Worm (Caenorhabditis elegans): Measurements from ENCODE around the gene parg-1.

parg-1 gene

DNA sequence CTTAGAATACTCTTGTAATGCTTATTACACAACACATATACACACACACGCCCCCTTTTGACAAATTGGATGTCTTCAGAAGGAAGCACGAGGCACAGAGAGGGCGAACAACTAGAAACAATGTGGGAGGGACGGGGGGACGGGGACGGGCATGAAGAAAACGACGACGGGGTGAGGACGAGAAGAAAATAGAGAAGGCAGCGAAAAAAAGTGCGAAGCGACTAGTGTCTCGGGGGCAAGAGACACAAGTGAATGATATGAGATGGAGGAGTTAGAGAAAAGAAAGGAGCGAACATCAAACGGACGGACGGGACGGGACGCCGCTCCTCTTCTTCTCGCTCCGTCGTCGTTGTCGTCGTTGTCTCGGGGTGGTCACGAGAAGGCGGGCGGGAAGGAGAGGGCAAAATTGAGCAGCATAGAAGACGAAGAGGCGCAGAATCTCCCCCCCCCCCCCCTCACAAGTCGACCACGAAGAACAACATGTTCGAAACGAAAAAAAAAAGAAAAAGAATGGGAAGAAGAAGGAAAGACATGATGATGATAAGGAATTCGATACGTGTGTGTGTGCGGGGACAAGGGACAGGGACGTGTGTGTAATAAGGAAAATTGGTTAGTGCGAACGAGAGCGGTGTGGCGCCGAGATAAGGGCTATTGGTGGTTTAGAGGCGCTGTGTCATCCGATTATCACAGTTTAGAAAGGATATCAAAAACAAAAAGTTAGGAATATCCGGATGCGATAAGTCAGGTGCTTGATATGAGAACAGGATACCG lies 49.0 kb downstream of the parg-1 start:
- TF ChIP-seq ama-1 (optimal IDR thresholded peaks at IDR 0.05) = no peak
- TF ChIP-seq tbx-11 (GFP tag; IDR thresholded peaks at IDR 0.05) = no peak
- no peak for TF ChIP-seq hmg-4 (GFP tag; optimal IDR thresholded peaks at IDR 0.05)
- no peak for TF ChIP-seq ceh-13 (GFP tag; optimal IDR thresholded peaks at IDR 0.05)
- TF ChIP-seq aly-1 (tag; optimal IDR thresholded peaks at IDR 0.05) = no peak
- no peak for TF ChIP-seq ceh-36 (tag; optimal IDR thresholded peaks at IDR 0.05)
- TF ChIP-seq F13C5.2 (tag; optimal IDR thresholded peaks at IDR 0.05) = no peak
- TF ChIP-seq tbx-37 (GFP tag; conservative IDR thresholded peaks at IDR 0.05) = no peak
- no peak for TF ChIP-seq hmbx-1 (tag; optimal IDR thresholded peaks at IDR 0.05)
- no peak for TF ChIP-seq tra-4 (tag; optimal IDR thresholded peaks at IDR 0.05)
- no peak for TF ChIP-seq pes-1 (GFP tag; IDR thresholded peaks at IDR 0.05)
- no peak for TF ChIP-seq flt-1 (GFP tag; IDR thresholded peaks at IDR 0.05)
- no peak for TF ChIP-seq hnd-1 (tag; optimal IDR thresholded peaks at IDR 0.05)
- no peak for TF ChIP-seq B0310.2 (tag; optimal IDR thresholded peaks at IDR 0.05)
- no peak for TF ChIP-seq ets-7 (tag; optimal IDR thresholded peaks at IDR 0.05)

DNA sequence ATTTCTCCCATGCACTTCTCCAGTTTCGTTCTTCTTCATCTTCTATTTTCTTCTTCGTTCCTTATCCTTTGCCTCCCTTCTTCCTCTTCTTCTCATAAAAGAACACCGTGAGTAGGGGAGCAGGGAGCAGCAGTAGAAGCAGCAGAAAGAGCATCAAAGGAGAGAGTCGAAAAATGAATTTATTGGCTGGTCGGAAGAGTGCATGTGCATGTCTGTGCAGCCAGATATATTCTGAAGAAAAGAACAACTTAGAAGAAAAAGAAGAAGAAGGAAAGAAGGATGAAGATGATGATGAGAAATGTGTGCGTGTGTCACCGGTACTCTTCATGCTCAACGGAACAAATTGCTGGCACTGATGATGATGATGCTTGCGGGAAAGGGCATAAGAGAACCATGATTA lies 50.2 kb downstream of the parg-1 start:
- TF ChIP-seq ama-1 (optimal IDR thresholded peaks at IDR 0.05) (no peak), sea-1 (GFP tag; conservative IDR thresholded peaks at IDR 0.05) (no peak), ceh-36 (tag; optimal IDR thresholded peaks at IDR 0.05) (no peak), pes-1 (GFP tag; IDR thresholded peaks at IDR 0.05) (no peak), ets-7 (tag; optimal IDR thresholded peaks at IDR 0.05) (no peak), ceh-13 (GFP tag; optimal IDR thresholded peaks at IDR 0.05) (no peak), hmg-4 (GFP tag; optimal IDR thresholded peaks at IDR 0.05) (no peak), scrt-1 (GFP tag; IDR thresholded peaks at IDR 0.05) (no peak), F13C5.2 (tag; optimal IDR thresholded peaks at IDR 0.05) (no peak), hmbx-1 (tag; optimal IDR thresholded peaks at IDR 0.05) (no peak)

DNA sequence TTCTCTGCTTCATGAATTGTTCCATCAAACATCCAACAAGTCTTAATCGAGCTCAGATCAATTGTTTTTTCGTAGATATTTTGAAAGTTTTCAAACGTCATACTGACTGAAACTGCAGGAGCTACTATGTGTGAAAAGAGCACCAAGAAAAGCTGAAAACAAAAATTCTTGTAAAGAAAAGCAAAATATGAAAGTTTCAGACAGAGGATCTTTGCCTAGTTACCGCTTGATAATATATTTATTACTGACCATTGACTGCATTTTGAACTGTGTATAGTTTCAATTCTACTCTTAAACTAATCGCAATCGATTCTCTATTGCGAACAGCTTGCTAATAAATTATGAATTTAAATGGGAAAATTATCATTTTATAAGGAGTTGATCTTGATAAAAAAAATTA lies 52.2 kb downstream of the parg-1 start, which contains the start of gene clec-182:
TSS of gene clec-182 (minus strand) at position 101 of the 400 bp plus-strand sequence.
- TF ChIP-seq hmg-4 (GFP tag; optimal IDR thresholded peaks at IDR 0.05) (no peak), tra-4 (tag; optimal IDR thresholded peaks at IDR 0.05) (no peak), ama-1 (optimal IDR thresholded peaks at IDR 0.05) (no peak), pes-1 (GFP tag; IDR thresholded peaks at IDR 0.05) (no peak), tbx-37 (GFP tag; conservative IDR thresholded peaks at IDR 0.05) (no peak), ets-7 (tag; optimal IDR thresholded peaks at IDR 0.05) (no peak), scrt-1 (GFP tag; IDR thresholded peaks at IDR 0.05) (no peak), ceh-13 (GFP tag; optimal IDR thresholded peaks at IDR 0.05) (no peak), tbx-11 (GFP tag; IDR thresholded peaks at IDR 0.05) (no peak), sea-1 (GFP tag; conservative IDR thresholded peaks at IDR 0.05) (no peak), flt-1 (GFP tag; IDR thresholded peaks at IDR 0.05) (no peak)

All from whole organism, early embryonic.